Worm (Caenorhabditis elegans) whole organism, L1 larva: ENCODE measurements around the gene str-190.

ENCODE experiments used
- C16A3.4 ChIP-seq: fragments of 150-350 bp; optimal IDR thresholded peaks from 2 replicates; lab custom pipeline; 2014; ENCODE audit warnings: missing biosample characterization, missing genetic modification characterization
- alr-1 ChIP-seq: fragments of 200-800 bp; sonication (Bioruptor generic); optimal IDR thresholded peaks from 2 replicates; lab custom pipeline; 2018; ENCODE audit warnings: borderline replicate concordance, mild to moderate bottlenecking, missing genetic modification characterization, missing compliant biosample characterization
- aly-2 ChIP-seq: fragments of 150-350 bp; optimal IDR thresholded peaks from 2 replicates; lab custom pipeline; 2014; ENCODE audit warnings: missing biosample characterization, missing genetic modification characterization
- ama-1 ChIP-seq: fragments of 150-350 bp; optimal IDR thresholded peaks from 2 replicates; lab custom pipeline; 2014
- ceh-82 ChIP-seq, 3 experiments: fragments of 150-350 bp in 1 of 3; sonication (generic microtip) in 2 of 3; optimal IDR thresholded peaks; 2 replicates each; lab custom pipeline; 2014 to 2017; ENCODE audit warnings: missing biosample characterization in 3 of 3, missing genetic modification characterization in 3 of 3
- egl-13 ChIP-seq: sonication (generic microtip); optimal IDR thresholded peaks from 2 replicates; lab custom pipeline; 2016; ENCODE audit warnings: missing genotype, missing genetic modification reagents, missing genetic modification characterization, missing compliant biosample characterization
- elt-2 ChIP-seq: sonication (generic microtip); optimal IDR thresholded peaks from 2 replicates; lab custom pipeline; 2016; ENCODE audit warnings: missing genetic modification characterization, mild to moderate bottlenecking, inconsistent platforms, missing compliant biosample characterization, missing genetic modification reagents
- fos-1 ChIP-seq: fragments of 150-350 bp; optimal IDR thresholded peaks from 2 replicates; lab custom pipeline; 2014; ENCODE audit warnings: missing biosample characterization, missing genetic modification characterization
- hpl-2 ChIP-seq: fragments of 150-350 bp; optimal IDR thresholded peaks from 2 replicates; lab custom pipeline; 2014; ENCODE audit warnings: missing biosample characterization, missing genetic modification reagents, missing genetic modification characterization
- jun-1 ChIP-seq: fragments of 150-350 bp; optimal IDR thresholded peaks from 2 replicates; lab custom pipeline; 2014; ENCODE audit warnings: missing biosample characterization, missing genetic modification reagents, missing genetic modification characterization
- nhr-237 ChIP-seq: fragments of 150-350 bp; optimal IDR thresholded peaks from 2 replicates; lab custom pipeline; 2014; ENCODE audit warnings: missing biosample characterization, missing genetic modification characterization
- nhr-28 ChIP-seq: fragments of 150-350 bp; optimal IDR thresholded peaks from 2 replicates; lab custom pipeline; 2014; ENCODE audit warnings: missing biosample characterization, missing genetic modification characterization
- sup-37 ChIP-seq: fragments of 200-800 bp; sonication (Bioruptor generic); optimal IDR thresholded peaks from 2 replicates; lab custom pipeline; 2018; ENCODE audit warnings: mild to moderate bottlenecking, missing genetic modification characterization, missing compliant biosample characterization
- tlp-1 ChIP-seq: fragments of 150-350 bp; optimal IDR thresholded peaks from 2 replicates; lab custom pipeline; 2014; ENCODE audit warnings: missing biosample characterization, missing genetic modification characterization

ce11 chrV:7495189-7495588 lies 16.9 kb upstream of the str-190 start, which contains the start of gene srbc-11:
- TF ChIP-seq fos-1, result no peak
- no peak for TF ChIP-seq egl-13 (tag; lab: Kevin White, UChicago)
- TF ChIP-seq alr-1, result no peak
- no peak for TF ChIP-seq aly-2 (tag; lab: Kevin White, UChicago)
- TF ChIP-seq C16A3.4, result no peak
- no peak for TF ChIP-seq elt-2
- no peak for TF ChIP-seq ama-1 (lab: Kevin White, UChicago)
- no peak for TF ChIP-seq jun-1 (tag; lab: Kevin White, UChicago)
- no peak for TF ChIP-seq sup-37 (GFP tag; lab: Kevin White, UChicago)
- no peak for TF ChIP-seq nhr-28
- no peak for TF ChIP-seq tlp-1 (tag; lab: Kevin White, UChicago)
- TF ChIP-seq hpl-2 (GFP tag; lab: Kevin White, UChicago), result no peak
- TF ChIP-seq ceh-82 (tag; optimal IDR thresholded peaks at IDR 0.05; lab: Kevin White, UChicago), result no peak
- no peak for TF ChIP-seq nhr-237 (tag; lab: Kevin White, UChicago)
